Worm (Caenorhabditis elegans): Measurements from ENCODE around the gene C45B11.6.

DNA sequence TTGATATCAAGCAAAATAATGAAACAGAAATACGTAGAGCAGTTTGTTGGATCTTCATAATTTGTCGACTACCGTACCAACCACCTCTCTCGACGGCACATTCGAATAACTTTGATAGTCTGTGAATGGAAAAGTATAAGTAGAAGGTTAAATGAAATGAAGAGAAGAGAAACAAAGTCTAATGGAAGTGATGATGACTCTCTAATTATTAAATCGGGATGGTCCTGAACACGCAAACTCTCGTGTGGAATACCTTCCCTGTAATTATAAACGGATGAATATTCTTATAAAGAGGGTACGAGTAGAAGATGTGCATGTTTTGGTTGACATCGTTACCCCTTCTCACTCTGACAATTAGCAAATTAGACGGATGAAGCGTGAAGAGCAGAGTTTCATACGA lies 21.1 kb upstream of the C45B11.6 start, which contains the start of the genes C13G3.12 and hot-6:
- no peak for TF ChIP-seq fkh-3 (tag; optimal IDR thresholded peaks at IDR 0.05)
- no peak for TF ChIP-seq lsy-27 (tag; optimal IDR thresholded peaks at IDR 0.05; ENCODE audit: borderline replicate concordance, insufficient read depth)
- TF ChIP-seq ceh-79 (tag; optimal IDR thresholded peaks at IDR 0.05) = no peak
- no peak for TF ChIP-seq pha-4 (tag; optimal IDR thresholded peaks at IDR 0.05)
- no peak for TF ChIP-seq F33H1.4 (GFP tag; IDR thresholded peaks at IDR 0.05)
- no peak for TF ChIP-seq attf-3 (GFP tag; conservative IDR thresholded peaks at IDR 0.05)
- TF ChIP-seq ztf-6 (GFP tag; IDR thresholded peaks at IDR 0.05) = no peak
- no peak for TF ChIP-seq K11D2.4 (GFP tag; IDR thresholded peaks at IDR 0.05)
- no peak for TF ChIP-seq aptf-3 (GFP tag; IDR thresholded peaks at IDR 0.05)
- no peak for TF ChIP-seq C17E4.6 (GFP tag; IDR thresholded peaks at IDR 0.05)
- no peak for TF ChIP-seq dpl-1 (GFP tag; optimal IDR thresholded peaks at IDR 0.05)
- no peak for TF ChIP-seq ccch-3 (GFP tag; optimal IDR thresholded peaks at IDR 0.05)
- no peak for TF ChIP-seq rec-8 (tag; optimal IDR thresholded peaks at IDR 0.05)
